Fruit fly (Drosophila melanogaster) S2 (cell line): ENCODE results near the gene Elp1.

Experiments used
- CG8478 ChIP-seq: fragments of >200 bp; optimal IDR thresholded peaks from 2 replicates; lab custom pipeline; 2018
- CTCF ChIP-seq, 2 experiments: fragments of >200 bp; optimal IDR thresholded peaks; 2 replicates each; lab custom pipeline; 2018

DNA sequence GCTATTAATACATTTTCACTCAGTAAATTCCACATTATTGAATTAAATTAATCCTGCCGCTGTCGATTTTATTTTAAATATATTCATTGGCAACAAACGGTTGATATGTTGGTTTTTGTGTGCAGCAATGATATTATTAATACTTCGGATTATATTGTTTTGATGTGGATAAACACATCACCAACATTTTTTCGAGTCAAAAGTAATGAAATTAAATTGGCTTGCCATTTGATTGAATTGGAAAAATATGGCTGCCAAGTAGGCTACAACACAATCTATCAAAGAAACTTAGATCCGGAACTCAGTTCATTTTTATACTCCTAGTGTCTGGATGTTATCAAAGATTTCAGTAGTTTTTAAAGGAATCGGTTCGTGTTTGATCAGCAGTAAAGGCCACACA lies 49.5 kb downstream of the Elp1 start, which contains the start of gene CG14718:
- TF ChIP-seq CTCF (optimal IDR thresholded peaks at IDR 0.05; lab: Kevin White, UChicago) (no peak), CG8478 (no peak)
